Worm (Caenorhabditis elegans) whole organism, mixed stage, embryonic: ENCODE measurements around the gene F21C10.19.

Source experiments
- ceh-39 ChIP-seq: fragments of 150-350 bp; optimal IDR thresholded peaks from 2 replicates; lab custom pipeline; 2014; ENCODE audit warnings: missing biosample characterization, missing genetic modification characterization
- elt-3 ChIP-seq: fragments of 150-350 bp; optimal IDR thresholded peaks from 2 replicates; lab custom pipeline; 2014; ENCODE audit warnings: missing biosample characterization, missing genetic modification characterization
- mep-1 ChIP-seq: fragments of 150-350 bp; optimal IDR thresholded peaks from 2 replicates; lab custom pipeline; 2017; ENCODE audit warnings: missing biosample characterization, missing genetic modification reagents, missing genetic modification characterization, inconsistent platforms

DNA sequence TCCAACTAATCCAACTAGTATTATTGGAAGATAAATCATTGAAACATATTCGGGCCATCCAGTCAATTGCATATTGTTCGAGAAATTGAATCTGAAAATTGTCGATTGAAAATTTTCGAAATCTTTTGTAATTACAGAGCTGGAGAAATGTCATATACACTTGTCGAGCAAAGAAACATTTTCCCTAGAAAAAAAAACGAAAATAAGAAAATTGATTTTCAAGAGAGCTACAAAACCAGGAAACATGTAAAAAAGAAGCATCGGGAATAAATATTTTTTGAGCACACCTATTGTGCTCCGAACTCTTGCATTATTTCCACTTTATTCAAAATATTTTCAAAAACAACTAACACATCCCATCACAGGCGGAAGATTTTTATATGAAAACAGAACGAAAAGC, 29.8 kb upstream of the F21C10.19 start, which contains the start of gene frpr-6:
- TF ChIP-seq elt-3 (tag; lab: Kevin White, UChicago) (no peak), ceh-39 (no peak), mep-1 (tag; lab: Kevin White, UChicago) (no peak)
